Fruit fly (Drosophila melanogaster) whole organism: ENCODE measurements around the gene CG10343.

Experiments used
- CG8478 ChIP-seq: fragments of >200 bp; optimal IDR thresholded peaks from 2 replicates; lab custom pipeline; 2018; ENCODE audit warnings: inconsistent platforms
- Dll ChIP-seq: fragments of >200 bp; optimal IDR thresholded peaks from 2 replicates; lab custom pipeline; 2017
- EcR ChIP-seq, 2 experiments: fragments of >200 bp; optimal IDR thresholded peaks; 2 replicates each; lab custom pipeline; 2017; ENCODE audit warnings: missing biosample characterization in 2 of 2, missing genetic modification characterization in 2 of 2, missing genetic modification reagents in 2 of 2
- pan ChIP-seq: fragments of >200 bp; optimal IDR thresholded peaks from 2 replicates; lab custom pipeline; 2017
- psq ChIP-seq: fragments of >200 bp; optimal IDR thresholded peaks from 2 replicates; lab custom pipeline; 2017
- usp ChIP-seq: fragments of >200 bp; optimal IDR thresholded peaks from 2 replicates; lab custom pipeline; 2017; ENCODE audit warnings: missing biosample characterization, missing genetic modification characterization, mixed read lengths

The CG10343 gene

DNA sequence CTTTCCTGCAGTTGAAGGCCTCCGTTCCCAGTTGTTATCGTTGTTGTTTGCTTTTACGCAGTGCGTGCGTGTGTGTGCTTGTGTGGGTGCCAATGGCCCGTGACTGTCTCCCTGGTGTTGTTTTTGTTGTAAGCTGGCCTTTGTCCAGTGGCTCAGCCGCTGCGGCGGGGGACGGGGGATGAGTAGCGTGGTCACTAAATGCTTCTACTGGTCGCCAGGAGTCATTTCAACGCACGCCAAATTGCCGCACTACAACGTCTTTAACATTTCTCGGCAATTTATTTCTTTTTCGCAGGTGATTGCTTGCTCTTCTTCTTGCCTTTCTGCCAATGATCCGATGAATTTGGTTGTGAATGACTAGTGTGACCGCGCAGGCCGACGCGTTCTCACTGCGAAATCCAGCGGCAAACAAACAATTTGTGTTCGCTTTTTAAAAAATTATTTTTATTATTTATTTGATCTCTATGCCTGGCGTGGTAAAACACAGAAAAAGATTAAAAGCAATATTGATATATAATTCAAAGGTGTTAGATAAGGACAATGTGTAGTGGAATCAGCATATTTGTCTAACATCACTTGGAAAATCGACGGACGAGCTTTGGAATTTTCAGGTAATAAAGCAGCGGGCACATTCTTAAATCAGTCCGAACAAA is 5.1 kb downstream of the CG10343 start, which contains the start of the genes Faf2 and Grip71:
Faf2 (minus strand) TSS at position 450 of the 653 bp plus-strand sequence.
Grip71 (plus strand) TSS at position 608 of the 653 bp plus-strand sequence.
- TF ChIP-seq Dll (lab: Kevin White, UChicago): no peak
- no peak for TF ChIP-seq psq (lab: Kevin White, UChicago)
- no peak for TF ChIP-seq usp
- no peak for TF ChIP-seq CG8478 (lab: Kevin White, UChicago)
- no peak for TF ChIP-seq EcR (GFP tag; optimal IDR thresholded peaks at IDR 0.05; lab: Kevin White, UChicago)

DNA sequence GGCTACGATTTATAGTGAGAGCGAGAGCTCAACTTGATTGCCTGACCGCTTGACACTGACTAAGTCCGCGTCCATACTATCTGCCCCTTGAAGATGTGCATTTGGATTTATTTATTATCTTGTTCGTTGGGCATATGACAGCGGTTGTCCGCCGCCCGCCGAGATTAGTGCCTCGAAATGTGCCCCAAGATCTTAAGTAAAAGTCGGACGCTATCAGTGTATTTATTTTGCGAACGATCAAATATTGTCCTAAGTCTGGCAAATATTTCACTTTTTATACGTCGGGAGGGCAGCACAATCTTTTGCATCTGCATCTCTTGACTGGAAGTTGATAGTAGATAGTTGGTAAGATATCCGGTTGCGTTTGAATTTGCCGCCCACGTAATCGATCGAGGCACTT is 10.4 kb downstream of the CG10343 start, which contains the start of gene Irk3:
Irk3 (minus strand) TSS at position 63 of the 400 bp plus-strand sequence.
- TF ChIP-seq psq (lab: Kevin White, UChicago) (no peak), CG8478 (lab: Kevin White, UChicago) (no peak), Dll (lab: Kevin White, UChicago) (no peak), usp (no peak), pan (lab: Kevin White, UChicago) (no peak), EcR (GFP tag; optimal IDR thresholded peaks at IDR 0.05; lab: Kevin White, UChicago) (no peak)

dm6 chr2L:18714086-18714485 is 10.8 kb downstream of the CG10343 start:
- no peak for TF ChIP-seq usp
- no peak for TF ChIP-seq EcR (GFP tag; optimal IDR thresholded peaks at IDR 0.05; lab: Kevin White, UChicago)
- TF ChIP-seq psq (lab: Kevin White, UChicago): no peak
- no peak for TF ChIP-seq pan (lab: Kevin White, UChicago)
- TF ChIP-seq CG8478 (lab: Kevin White, UChicago): no peak
- TF ChIP-seq Dll (lab: Kevin White, UChicago): no peak

DNA sequence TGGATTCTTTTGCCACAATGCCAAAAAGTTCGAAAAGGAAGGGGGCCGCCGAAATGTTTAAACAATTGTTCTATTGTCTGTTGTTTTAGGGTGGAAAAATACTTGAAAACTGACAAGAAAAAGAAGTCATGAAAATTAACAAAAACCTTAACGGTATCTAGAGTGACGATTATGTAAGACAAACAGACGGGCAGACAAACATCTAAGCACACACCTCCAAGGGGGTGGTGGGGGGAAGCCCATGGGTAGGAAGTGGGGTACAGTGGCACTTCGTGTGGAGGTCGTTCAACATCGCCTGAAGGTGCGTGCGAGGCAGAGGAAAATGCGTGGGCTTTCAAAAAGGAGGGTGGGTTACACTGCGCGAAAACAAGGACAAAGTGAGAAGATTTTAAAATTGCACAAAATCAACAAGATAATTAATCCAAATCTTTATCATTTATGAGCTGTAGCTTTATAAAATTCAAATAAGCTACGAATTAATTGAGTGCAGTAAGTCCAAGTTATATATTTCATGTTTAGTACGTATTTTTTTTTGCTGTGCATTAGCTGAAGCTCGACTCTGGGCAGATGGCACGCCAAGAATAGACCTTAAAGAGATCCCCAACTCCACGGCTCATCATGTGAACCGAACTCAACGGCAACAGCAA is 14.2 kb downstream of the CG10343 start:
- no peak for TF ChIP-seq usp
- no peak for TF ChIP-seq EcR (GFP tag; optimal IDR thresholded peaks at IDR 0.05; lab: Kevin White, UChicago)
- no peak for TF ChIP-seq CG8478 (lab: Kevin White, UChicago)
- no peak for TF ChIP-seq pan (lab: Kevin White, UChicago)
- no peak for TF ChIP-seq Dll (lab: Kevin White, UChicago)
- no peak for TF ChIP-seq psq (lab: Kevin White, UChicago)

DNA sequence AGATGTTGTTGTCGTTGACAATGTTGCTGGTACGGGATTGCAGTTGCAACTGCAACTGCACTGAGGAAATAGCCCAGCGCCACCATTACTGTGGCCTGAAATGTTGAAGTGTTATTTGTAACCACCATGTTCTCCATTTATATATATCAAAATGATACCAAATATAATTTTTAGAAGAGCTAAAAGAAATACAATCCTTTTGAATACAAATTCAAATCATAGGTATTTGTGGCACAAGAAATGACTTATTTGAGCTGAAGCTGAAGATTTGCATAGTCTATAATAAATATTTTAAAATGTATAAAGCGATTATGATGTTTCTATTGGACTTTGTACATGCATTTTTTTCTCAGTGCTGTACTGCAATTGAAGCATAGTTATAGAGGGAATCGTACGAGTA is 16.3 kb downstream of the CG10343 start:
- TF ChIP-seq CG8478 (lab: Kevin White, UChicago) (no peak), Dll (lab: Kevin White, UChicago) (no peak), EcR (GFP tag; optimal IDR thresholded peaks at IDR 0.05; lab: Kevin White, UChicago) (no peak), pan (lab: Kevin White, UChicago) (no peak), psq (lab: Kevin White, UChicago) (no peak), usp (no peak)

DNA sequence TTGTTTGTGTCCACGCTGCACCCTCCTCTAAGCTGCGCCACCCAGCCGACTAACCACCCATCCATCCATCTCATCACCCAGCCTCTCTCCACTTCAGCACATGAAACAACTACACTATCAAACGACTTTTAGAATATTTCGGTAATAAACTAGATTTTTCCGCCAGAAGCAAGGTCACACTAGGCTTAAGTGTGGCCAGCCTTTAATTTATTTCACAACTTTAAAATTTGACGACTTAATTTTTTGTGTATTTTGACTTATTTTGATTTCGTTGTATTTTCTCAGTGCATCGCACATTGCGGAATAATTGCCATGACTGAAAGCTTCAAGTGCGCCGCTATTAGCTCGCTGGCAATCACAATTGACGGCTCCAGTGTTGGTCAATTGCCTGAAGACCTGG is 21.6 kb downstream of the CG10343 start:
- TF ChIP-seq Dll (lab: Kevin White, UChicago): no peak

dm6 chr2L:18727986-18728385 is 24.7 kb downstream of the CG10343 start:
- no peak for TF ChIP-seq pan (lab: Kevin White, UChicago)
- no peak for TF ChIP-seq Dll (lab: Kevin White, UChicago)
- TF ChIP-seq EcR (GFP tag; optimal IDR thresholded peaks at IDR 0.05; lab: Kevin White, UChicago): no peak
- TF ChIP-seq CG8478 (lab: Kevin White, UChicago): no peak
- TF ChIP-seq usp: no peak
- no peak for TF ChIP-seq psq (lab: Kevin White, UChicago)

DNA sequence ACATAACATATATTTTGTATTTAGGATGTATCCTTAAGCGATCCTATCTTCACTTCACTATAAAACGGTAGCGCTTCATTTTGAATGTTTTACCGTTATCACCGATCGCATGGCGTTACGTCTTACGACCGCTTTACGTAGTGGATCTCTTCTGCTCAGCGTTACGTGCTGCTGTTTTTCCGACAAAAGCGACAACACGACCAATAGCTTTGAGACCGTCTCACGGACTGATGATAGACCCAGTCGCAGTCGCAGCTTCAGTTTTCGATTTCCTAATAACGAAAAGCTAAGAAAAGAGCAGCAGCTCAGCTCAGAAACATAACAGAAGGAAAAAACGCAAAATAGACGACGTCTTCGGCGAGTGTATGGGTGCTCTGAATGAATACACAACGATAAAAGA is 29.0 kb downstream of the CG10343 start, which contains the start of gene CG10348:
CG10348 (minus strand) TSS at position 234 of the 400 bp plus-strand sequence.
- no peak for TF ChIP-seq psq (lab: Kevin White, UChicago)
- TF ChIP-seq usp: no peak
- TF ChIP-seq pan (lab: Kevin White, UChicago): no peak
- no peak for TF ChIP-seq Dll (lab: Kevin White, UChicago)

DNA sequence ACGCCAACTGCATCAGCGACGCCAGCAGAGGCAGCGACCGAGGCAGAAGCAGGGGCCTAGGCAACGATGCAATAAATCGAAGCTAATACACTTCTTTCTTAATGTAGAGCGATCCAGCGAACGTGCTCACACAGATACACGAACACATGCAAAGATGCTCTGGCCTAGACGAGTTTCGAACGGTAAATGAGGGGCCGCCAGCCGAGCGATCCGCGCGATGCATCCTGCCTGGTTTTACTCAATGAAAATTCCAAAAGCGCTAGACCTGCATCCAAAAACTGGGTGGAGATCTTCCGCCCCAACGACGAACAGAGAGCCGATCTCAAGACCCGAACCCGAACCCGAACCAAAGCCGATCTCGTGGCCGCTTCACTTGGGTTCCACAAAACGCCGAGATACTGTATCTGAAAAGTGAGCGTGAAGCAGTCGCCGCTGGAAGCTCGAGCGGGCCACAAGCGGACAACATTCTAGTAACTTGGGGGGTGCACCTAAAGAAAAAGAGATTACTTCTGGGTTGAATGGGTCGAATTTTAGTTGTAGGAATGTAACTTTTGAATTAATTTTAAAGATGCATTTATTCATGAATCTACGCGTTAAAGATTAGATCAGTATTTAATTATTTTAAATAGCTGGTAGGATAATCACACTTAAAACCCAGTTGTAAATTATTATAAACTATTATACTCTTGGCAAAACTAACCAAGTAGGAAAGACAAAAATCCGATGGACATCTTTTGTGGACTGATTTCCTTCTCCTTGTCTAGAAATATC is 29.7 kb downstream of the CG10343 start:
- TF ChIP-seq usp (no peak), Dll (lab: Kevin White, UChicago) (no peak), pan (lab: Kevin White, UChicago) (no peak), EcR (GFP tag; optimal IDR thresholded peaks at IDR 0.05; lab: Kevin White, UChicago) (no peak), psq (lab: Kevin White, UChicago) (no peak), CG8478 (lab: Kevin White, UChicago) (no peak)

- TF ChIP-seq EcR (GFP tag; optimal IDR thresholded peaks at IDR 0.05; lab: Kevin White, UChicago): no peak
- no peak for TF ChIP-seq Dll (lab: Kevin White, UChicago)
- TF ChIP-seq usp: no peak
- no peak for TF ChIP-seq pan (lab: Kevin White, UChicago)
- TF ChIP-seq CG8478 (lab: Kevin White, UChicago): no peak
- TF ChIP-seq psq (lab: Kevin White, UChicago): no peak
Observed at dm6 chr2L:18735553-18736167, 32.4 kb downstream of the CG10343 start.

- TF ChIP-seq usp (no peak), Dll (lab: Kevin White, UChicago) (no peak), EcR (GFP tag; optimal IDR thresholded peaks at IDR 0.05; lab: Kevin White, UChicago) (no peak), psq (lab: Kevin White, UChicago) (no peak), CG8478 (lab: Kevin White, UChicago) (no peak), pan (lab: Kevin White, UChicago) (no peak)
Observed at dm6 chr2L:18737239-18737638, 34.0 kb downstream of the CG10343 start.
